Worm (Caenorhabditis elegans) whole organism, L1 larva: ENCODE results near the gene F35A5.2.

Source experiments
- C04F5.9 ChIP-seq: sonication (generic microtip); optimal IDR thresholded peaks from 2 replicates; lab custom pipeline; 2016; ENCODE audit warnings: missing genetic modification characterization, missing compliant biosample characterization
- Y116A8C.19 ChIP-seq: sonication (generic microtip); optimal IDR thresholded peaks from 2 replicates; lab custom pipeline; 2016; ENCODE audit warnings: missing compliant biosample characterization, missing genetic modification characterization, borderline replicate concordance
- blmp-1 ChIP-seq: fragments of 150-350 bp; optimal IDR thresholded peaks from 2 replicates; lab custom pipeline; 2014; ENCODE audit warnings: missing biosample characterization, missing genetic modification characterization
- egl-27 ChIP-seq, 2 experiments: fragments of 150-350 bp in 1 of 2; sonication (generic microtip); optimal IDR thresholded peaks; 3 replicates each; lab custom pipeline; 2017 to 2018; ENCODE audit warnings: missing biosample characterization in 2 of 2, missing genetic modification characterization in 2 of 2, missing genetic modification reagents in 2 of 2
- fkh-10 ChIP-seq: sonication (generic microtip); optimal IDR thresholded peaks from 2 replicates; lab custom pipeline; 2017; ENCODE audit warnings: missing biosample characterization, missing genetic modification reagents, missing genetic modification characterization
- fkh-4 ChIP-seq: sonication (generic microtip); optimal IDR thresholded peaks from 2 replicates; lab custom pipeline; 2016; ENCODE audit warnings: missing compliant biosample characterization, missing genetic modification characterization, borderline replicate concordance
- lin-13 ChIP-seq: fragments of 150-350 bp; optimal IDR thresholded peaks from 2 replicates; lab custom pipeline; 2014; ENCODE audit warnings: missing biosample characterization, missing genetic modification reagents, missing genetic modification characterization
- lin-15B ChIP-seq: fragments of 150-350 bp; sonication (generic microtip); optimal IDR thresholded peaks from 3 replicates; lab custom pipeline; 2014; ENCODE audit warnings: missing biosample characterization, missing genetic modification characterization
- lsy-2 ChIP-seq, 2 experiments: fragments of 150-350 bp; optimal IDR thresholded peaks; 2 replicates each; lab custom pipeline; 2014; ENCODE audit warnings: missing biosample characterization in 2 of 2, missing genetic modification characterization in 2 of 2
- nhr-12 ChIP-seq: sonication (generic microtip); optimal IDR thresholded peaks from 2 replicates; lab custom pipeline; 2017; ENCODE audit warnings: missing biosample characterization, missing genetic modification characterization
- nhr-28 ChIP-seq: fragments of 150-350 bp; optimal IDR thresholded peaks from 2 replicates; lab custom pipeline; 2014; ENCODE audit warnings: missing biosample characterization, missing genetic modification characterization
- nhr-76 ChIP-seq: sonication (generic microtip); optimal IDR thresholded peaks from 2 replicates; lab custom pipeline; 2017; ENCODE audit warnings: missing biosample characterization, missing genetic modification characterization
- pqm-1 ChIP-seq: sonication (generic microtip); optimal IDR thresholded peaks from 3 replicates; lab custom pipeline; 2017; ENCODE audit warnings: missing biosample characterization, missing genetic modification characterization
- unc-130 ChIP-seq: fragments of 150-350 bp; optimal IDR thresholded peaks from 2 replicates; lab custom pipeline; 2017; ENCODE audit warnings: missing biosample characterization, missing genetic modification characterization, inconsistent platforms

- TF ChIP-seq blmp-1 (tag; lab: Kevin White, UChicago) (no peak), nhr-28 (tag; lab: Kevin White, UChicago) (no peak), nhr-12 (tag; lab: Kevin White, UChicago) (no peak), lsy-2 (tag; optimal IDR thresholded peaks at IDR 0.05; lab: Kevin White, UChicago) (no peak), egl-27 (tag; optimal IDR thresholded peaks at IDR 0.05; lab: Kevin White, UChicago) (no peak), C04F5.9 (tag; lab: Kevin White, UChicago) (no peak), lin-13 (GFP tag; lab: Kevin White, UChicago) (no peak), lin-15B (no peak), fkh-4 (tag; lab: Kevin White, UChicago) (no peak), fkh-10 (GFP tag; lab: Kevin White, UChicago) (no peak), Y116A8C.19 (tag; lab: Kevin White, UChicago) (no peak), unc-130 (tag; lab: Kevin White, UChicago) (no peak), pqm-1 (tag; lab: Kevin White, UChicago) (no peak), nhr-76 (tag; lab: Kevin White, UChicago) (no peak)
These were observed 9.3 kb upstream of the F35A5.2 start, which contains the start of gene F35A5.5 for ce11 chrX:3795642-3796041.
